Worm (Caenorhabditis elegans) whole organism, L3 larva: ENCODE data around the gene rpoa-1.

ENCODE experiments used
- R02D3.7 ChIP-seq: fragments of 150-350 bp; optimal IDR thresholded peaks from 2 replicates; lab custom pipeline; 2014; ENCODE audit warnings: missing biosample characterization, missing genetic modification characterization
- aly-2 ChIP-seq: fragments of 150-350 bp; optimal IDR thresholded peaks from 2 replicates; lab custom pipeline; 2014; ENCODE audit warnings: missing biosample characterization, missing genetic modification characterization
- ceh-16 ChIP-seq: sonication (generic microtip); optimal IDR thresholded peaks from 2 replicates; lab custom pipeline; 2017; ENCODE audit warnings: missing biosample characterization, missing genetic modification characterization
- daf-12 ChIP-seq: fragments of 150-350 bp; optimal IDR thresholded peaks from 2 replicates; lab custom pipeline; 2014; ENCODE audit warnings: missing biosample characterization, missing genetic modification reagents, missing genetic modification characterization
- egl-27 ChIP-seq: sonication (generic microtip); optimal IDR thresholded peaks from 4 replicates; lab custom pipeline; 2017; ENCODE audit warnings: missing biosample characterization, missing genetic modification reagents, missing genetic modification characterization
- elt-1 ChIP-seq: fragments of 150-350 bp; optimal IDR thresholded peaks from 2 replicates; lab custom pipeline; 2014; ENCODE audit warnings: missing biosample characterization, missing genetic modification characterization
- elt-3 ChIP-seq, 3 experiments: fragments of 150-350 bp in 1 of 3; sonication (generic microtip) in 2 of 3; optimal IDR thresholded peaks; 2 replicates in 2 of 3; 4 replicates in 1 of 3; lab custom pipeline; 2014 to 2017; ENCODE audit warnings: missing biosample characterization in 3 of 3, missing genetic modification characterization in 3 of 3
- fkh-10 ChIP-seq: sonication (generic microtip); optimal IDR thresholded peaks from 2 replicates; lab custom pipeline; 2017; ENCODE audit warnings: missing biosample characterization, missing genetic modification reagents, missing genetic modification characterization
- fkh-2 ChIP-seq: fragments of 150-350 bp; optimal IDR thresholded peaks from 2 replicates; lab custom pipeline; 2014; ENCODE audit warnings: missing biosample characterization, missing genetic modification reagents, missing genetic modification characterization
- fos-1 ChIP-seq: fragments of 150-350 bp; optimal IDR thresholded peaks from 2 replicates; lab custom pipeline; 2014; ENCODE audit warnings: missing biosample characterization, missing genetic modification characterization
- nhr-76 ChIP-seq: fragments of 150-350 bp; sonication (generic microtip); optimal IDR thresholded peaks from 5 replicates; lab custom pipeline; 2014; ENCODE audit warnings: missing biosample characterization, missing genetic modification characterization
- pqm-1 ChIP-seq: fragments of 150-350 bp; optimal IDR thresholded peaks from 2 replicates; lab custom pipeline; 2017; ENCODE audit warnings: missing biosample characterization, missing genetic modification characterization, inconsistent platforms
- skn-1 ChIP-seq: fragments of 150-350 bp; optimal IDR thresholded peaks from 2 replicates; lab custom pipeline; 2014; ENCODE audit warnings: missing biosample characterization, missing genetic modification characterization
- zag-1 ChIP-seq: fragments of 150-350 bp; optimal IDR thresholded peaks from 2 replicates; lab custom pipeline; 2014; ENCODE audit warnings: missing biosample characterization, missing genetic modification characterization

DNA sequence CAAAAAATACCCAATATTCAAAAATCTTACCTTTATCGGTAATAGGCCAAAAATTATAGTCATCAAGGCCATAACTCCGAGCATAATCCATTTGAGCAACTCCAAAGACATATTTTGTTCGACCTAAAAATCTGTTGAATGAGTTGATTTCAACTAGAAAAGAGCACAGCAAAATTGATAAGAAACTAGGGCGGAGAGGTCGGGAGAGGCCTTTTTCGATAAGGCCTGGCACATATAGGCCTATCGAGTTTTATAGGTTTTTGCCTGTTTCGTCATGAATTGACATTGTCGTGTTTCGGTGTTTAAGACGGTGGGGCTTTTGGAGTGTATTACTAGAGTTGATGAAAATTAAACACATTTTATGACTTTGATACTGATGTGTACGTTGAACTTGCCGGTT, 21.1 kb upstream of the rpoa-1 start, which contains the start of gene zipt-2.3:
- TF ChIP-seq daf-12 (tag; lab: Kevin White, UChicago) (no peak), elt-3 (tag; optimal IDR thresholded peaks at IDR 0.05; lab: Kevin White, UChicago) (no peak), skn-1 (tag; lab: Kevin White, UChicago) (no peak), pqm-1 (tag; lab: Kevin White, UChicago) (peak; percentile 63), egl-27 (tag; lab: Kevin White, UChicago) (no peak), nhr-76 (tag; lab: Kevin White, UChicago) (no peak), fos-1 (tag; lab: Kevin White, UChicago) (no peak), fkh-10 (GFP tag; lab: Kevin White, UChicago) (no peak), aly-2 (tag; lab: Kevin White, UChicago) (no peak), zag-1 (tag; lab: Kevin White, UChicago) (no peak), R02D3.7 (tag; lab: Kevin White, UChicago) (no peak), fkh-2 (tag; lab: Kevin White, UChicago) (no peak), elt-1 (no peak), ceh-16 (no peak)
